Worm (Caenorhabditis elegans): ENCODE results near the gene sgnh-1.

The sgnh-1 gene

ce11 chrIV:4889613-4890012 is at the start of gene sgnh-1:
Gene sgnh-1 (plus strand): TSS chrIV:4889913.
- no peak for TF ChIP-seq dmd-8 (GFP tag; IDR thresholded peaks at IDR 0.05)
- no peak for TF ChIP-seq daf-19 (GFP tag; conservative IDR thresholded peaks at IDR 0.05)
- no peak for TF ChIP-seq jun-1 (tag; optimal IDR thresholded peaks at IDR 0.05)
- TF ChIP-seq mxl-2 (GFP tag; conservative IDR thresholded peaks at IDR 0.05): no peak
- no peak for TF ChIP-seq dpl-1 (GFP tag; optimal IDR thresholded peaks at IDR 0.05)
- TF ChIP-seq daf-12 (tag; optimal IDR thresholded peaks at IDR 0.05): no peak
- TF ChIP-seq lin-15B (tag; optimal IDR thresholded peaks at IDR 0.05): no peak
- no peak for TF ChIP-seq dmd-6 (GFP tag; IDR thresholded peaks at IDR 0.05)
- TF ChIP-seq ceh-62 (tag; optimal IDR thresholded peaks at IDR 0.05): no peak
- no peak for TF ChIP-seq mep-1 (tag; optimal IDR thresholded peaks at IDR 0.05)
- TF ChIP-seq hif-1 (tag; optimal IDR thresholded peaks at IDR 0.05): no peak
- no peak for TF ChIP-seq F44E2.7 (GFP tag; IDR thresholded peaks at IDR 0.05)
- TF ChIP-seq nhr-11 (tag; optimal IDR thresholded peaks at IDR 0.05): no peak

ce11 chrIV:4842030-4842429 is 47.7 kb upstream of the sgnh-1 start:
- peak; percentile 69 for TF ChIP-seq pqm-1 (tag; optimal IDR thresholded peaks at IDR 0.05)
- no peak for TF ChIP-seq egl-43 (GFP tag; IDR thresholded peaks at IDR 0.05)
- peak; percentile 8 for TF ChIP-seq nhr-28 (tag; optimal IDR thresholded peaks at IDR 0.05)

- no peak for TF ChIP-seq dmd-6 (GFP tag; IDR thresholded peaks at IDR 0.05)
- no peak for TF ChIP-seq ztf-7 (tag; optimal IDR thresholded peaks at IDR 0.05)
These were observed 42.9 kb upstream of the sgnh-1 start, which contains the start of gene tat-2 for ce11 chrIV:4846793-4847192. Gene tat-2 (minus strand): TSS chrIV:4846893.

- TF ChIP-seq unc-62 (GFP tag; optimal IDR thresholded peaks at IDR 0.05 in 1 of 2) (no peak), unc-62 (tag; optimal IDR thresholded peaks at IDR 0.05) (no peak), madf-9 (GFP tag; conservative IDR thresholded peaks at IDR 0.05) (no peak), lin-15B (tag; optimal IDR thresholded peaks at IDR 0.05) (no peak), D1046.2 (GFP tag; IDR thresholded peaks at IDR 0.05) (no peak), ZK337.2 (GFP tag; IDR thresholded peaks at IDR 0.05) (no peak), ceh-32 (tag; optimal IDR thresholded peaks at IDR 0.05; ENCODE audit: poor library complexity) (no peak), daf-12 (tag; optimal IDR thresholded peaks at IDR 0.05) (no peak), ceh-44 (GFP tag; IDR thresholded peaks at IDR 0.05) (no peak), php-3 (GFP tag; IDR thresholded peaks at IDR 0.05) (no peak), zip-11 (GFP tag; IDR thresholded peaks at IDR 0.05) (no peak)
These were observed 33.5 kb upstream of the sgnh-1 start, which contains the start of gene Y17G9A.2 for ce11 chrIV:4856195-4856594. Gene Y17G9A.2 (minus strand): TSS chrIV:4856295.

- no peak for TF ChIP-seq nhr-76 (tag; optimal IDR thresholded peaks at IDR 0.05)
- TF ChIP-seq ZK337.2 (GFP tag; IDR thresholded peaks at IDR 0.05): no peak
- no peak for TF ChIP-seq hlh-11 (tag; optimal IDR thresholded peaks at IDR 0.05)
- TF ChIP-seq daf-12 (tag; optimal IDR thresholded peaks at IDR 0.05): no peak
- TF ChIP-seq duxl-1 (tag; optimal IDR thresholded peaks at IDR 0.05; ENCODE audit: poor library complexity): no peak
- no peak for TF ChIP-seq dmd-9 (GFP tag; IDR thresholded peaks at IDR 0.05)
- no peak for TF ChIP-seq F10B5.3 (tag; optimal IDR thresholded peaks at IDR 0.05)
- TF ChIP-seq unc-62 (GFP tag; optimal IDR thresholded peaks at IDR 0.05 in 1 of 2): no peak
- TF ChIP-seq unc-62 (tag; optimal IDR thresholded peaks at IDR 0.05): no peak
- TF ChIP-seq tag-97 (GFP tag; IDR thresholded peaks at IDR 0.05): no peak
- no peak for TF ChIP-seq daf-19 (GFP tag; conservative IDR thresholded peaks at IDR 0.05)
- no peak for TF ChIP-seq aha-1 (tag)
- no peak for TF ChIP-seq nhr-48 (tag; optimal IDR thresholded peaks at IDR 0.05)
- no peak for TF ChIP-seq ceh-28 (tag; optimal IDR thresholded peaks at IDR 0.05)
- no peak for TF ChIP-seq cey-2 (tag; optimal IDR thresholded peaks at IDR 0.05; ENCODE audit: borderline replicate concordance, insufficient read depth)
- TF ChIP-seq nhr-42 (GFP tag; IDR thresholded peaks at IDR 0.05): no peak
- TF ChIP-seq gei-8 (GFP tag; optimal IDR thresholded peaks at IDR 0.05): no peak
- TF ChIP-seq zag-1 (tag; optimal IDR thresholded peaks at IDR 0.05): no peak
These were observed 31.1 kb upstream of the sgnh-1 start, which contains the start of gene Y17G9A.3 for ce11 chrIV:4858573-4858972. Gene Y17G9A.3 (minus strand): TSS chrIV:4858673.
